Fruit fly (Drosophila melanogaster) whole organism, embryonic: ENCODE measurements around the gene eIF3h.

Experiments
- CG10543 ChIP-seq: fragments of 200-800 bp; sonication (Bioruptor generic); optimal IDR thresholded peaks from 3 replicates; lab custom pipeline; 2017; ENCODE audit warnings: missing biosample characterization, mild to moderate bottlenecking, missing genetic modification characterization, moderate library complexity
- CG10565 ChIP-seq: fragments of 200-800 bp; sonication (Bioruptor generic); optimal IDR thresholded peaks from 3 replicates; lab custom pipeline; 2016; ENCODE audit warnings: missing biosample characterization, mild to moderate bottlenecking, missing genetic modification characterization
- CG10959 ChIP-seq: fragments of 200-800 bp; sonication (Bioruptor generic); IDR thresholded peaks from 2 replicates; pipeline ENCODE4 v1.3.6; 2022; ENCODE audit warnings: missing biosample characterization, missing genetic modification characterization
- CG11085 ChIP-seq: fragments of 200-800 bp; sonication (Bioruptor generic); IDR thresholded peaks from 2 replicates; pipeline ENCODE4 v1.3.6; 2022; ENCODE audit warnings: missing biosample characterization, missing genetic modification characterization
- CG11093 ChIP-seq: fragments of 200-800 bp; sonication (Bioruptor generic); IDR thresholded peaks from 3 replicates; pipeline ENCODE4 v1.3.6; 2022; ENCODE audit warnings: missing biosample characterization, missing genetic modification characterization
- CG11695 ChIP-seq: fragments of 200-800 bp; sonication (Bioruptor generic); IDR thresholded peaks from 3 replicates; pipeline ENCODE4 v1.3.6; 2022; ENCODE audit warnings: missing biosample characterization, missing genetic modification characterization
- CG12299 ChIP-seq: fragments of 200-800 bp; sonication (Bioruptor generic); optimal IDR thresholded peaks from 2 replicates; lab custom pipeline; 2018; ENCODE audit warnings: missing biosample characterization, mild to moderate bottlenecking, missing genetic modification characterization
- CG13775 ChIP-seq: fragments of 200-800 bp; sonication (Bioruptor generic); optimal IDR thresholded peaks from 3 replicates; lab custom pipeline; 2017; ENCODE audit warnings: missing biosample characterization, mild to moderate bottlenecking, missing genetic modification characterization
- CG14965 ChIP-seq: fragments of 200-800 bp; sonication (Bioruptor generic); optimal IDR thresholded peaks from 2 replicates; lab custom pipeline; 2016; ENCODE audit warnings: missing biosample characterization, missing genetic modification characterization, borderline replicate concordance
- CG15514 ChIP-seq: fragments of 200-800 bp; sonication (Bioruptor generic); optimal IDR thresholded peaks from 3 replicates; lab custom pipeline; 2017; ENCODE audit warnings: missing biosample characterization, missing genetic modification characterization, mild to moderate bottlenecking, moderate library complexity, missing genetic modification reagents
- CG17361 ChIP-seq: fragments of 200-800 bp; sonication (Bioruptor generic); IDR thresholded peaks from 3 replicates; pipeline ENCODE4 v1.3.6; 2022; ENCODE audit warnings: missing biosample characterization, missing genetic modification characterization
- CG18011 ChIP-seq: fragments of 200-800 bp; sonication (Bioruptor generic); optimal IDR thresholded peaks from 2 replicates; lab custom pipeline; 2017; ENCODE audit warnings: missing biosample characterization, missing genetic modification characterization, mild to moderate bottlenecking, moderate library complexity, missing genotype
- CG18619 ChIP-seq: fragments of 200-800 bp; sonication (Bioruptor generic); optimal IDR thresholded peaks from 3 replicates; lab custom pipeline; 2017; ENCODE audit warnings: missing biosample characterization, mild to moderate bottlenecking, missing genetic modification characterization
- CG18764 ChIP-seq: fragments of 200-800 bp; sonication (Bioruptor generic); optimal IDR thresholded peaks from 3 replicates; lab custom pipeline; 2016; ENCODE audit warnings: missing biosample characterization, missing genetic modification characterization
- CG2116 ChIP-seq: fragments of 200-800 bp; sonication (Bioruptor generic); optimal IDR thresholded peaks from 3 replicates; lab custom pipeline; 2018; ENCODE audit warnings: missing biosample characterization, mild to moderate bottlenecking, missing genetic modification characterization
- CG3065 ChIP-seq: fragments of 200-800 bp; sonication (Bioruptor generic); optimal IDR thresholded peaks from 2 replicates; lab custom pipeline; 2016; ENCODE audit warnings: missing biosample characterization, missing genetic modification characterization
- CG32772 ChIP-seq: fragments of 200-800 bp; sonication (Bioruptor generic); IDR thresholded peaks from 2 replicates; pipeline ENCODE4 v1.3.6; 2022; ENCODE audit warnings: missing biosample characterization, missing genetic modification characterization
- CG5245 ChIP-seq: fragments of 200-800 bp; sonication (Bioruptor generic); optimal IDR thresholded peaks from 3 replicates; lab custom pipeline; 2016; ENCODE audit warnings: missing biosample characterization, missing genetic modification characterization
- CG7357 ChIP-seq: fragments of 200-800 bp; sonication (Bioruptor generic); IDR thresholded peaks from 3 replicates; pipeline ENCODE4 v1.3.6; 2022; ENCODE audit warnings: missing biosample characterization, missing genetic modification characterization
- CG7556 ChIP-seq: fragments of 200-800 bp; sonication (Bioruptor generic); optimal IDR thresholded peaks from 2 replicates; lab custom pipeline; 2017; ENCODE audit warnings: missing biosample characterization, mild to moderate bottlenecking, missing genetic modification characterization
- CG7786 ChIP-seq: fragments of 200-800 bp; sonication (Bioruptor generic); optimal IDR thresholded peaks from 2 replicates; lab custom pipeline; 2016; ENCODE audit warnings: missing biosample characterization, missing genetic modification characterization
- CG8281 ChIP-seq: fragments of 200-800 bp; sonication (Bioruptor generic); optimal IDR thresholded peaks from 2 replicates; lab custom pipeline; 2018; ENCODE audit warnings: missing biosample characterization, mild to moderate bottlenecking, missing genetic modification characterization, moderate library complexity
- CTCF ChIP-seq: fragments of 200-800 bp; sonication (Bioruptor generic); optimal IDR thresholded peaks from 2 replicates; lab custom pipeline; 2017; ENCODE audit warnings: missing biosample characterization, mild to moderate bottlenecking, missing genetic modification characterization, moderate library complexity
- Chrac-16 ChIP-seq: fragments of 200-800 bp; sonication (Bioruptor generic); optimal IDR thresholded peaks from 3 replicates; lab custom pipeline; 2016; ENCODE audit warnings: missing biosample characterization, missing genetic modification characterization
- Ets97D ChIP-seq: fragments of 200-800 bp; sonication (Bioruptor generic); optimal IDR thresholded peaks from 3 replicates; lab custom pipeline; 2016; ENCODE audit warnings: missing biosample characterization, missing genetic modification characterization
- Mes4 ChIP-seq: fragments of 200-800 bp; sonication (Bioruptor generic); optimal IDR thresholded peaks from 2 replicates; lab custom pipeline; 2016; ENCODE audit warnings: missing biosample characterization, missing genetic modification characterization
- Ptx1 ChIP-seq: fragments of 200-800 bp; sonication (Bioruptor generic); IDR thresholded peaks from 2 replicates; pipeline ENCODE4 v1.3.6; 2022; ENCODE audit warnings: missing biosample characterization, missing genetic modification characterization
- Ravus ChIP-seq: fragments of 200-800 bp; sonication (Bioruptor generic); IDR thresholded peaks from 2 replicates; pipeline ENCODE4 v1.3.6; 2022; ENCODE audit warnings: missing biosample characterization, missing genetic modification characterization
- al ChIP-seq: fragments of 200-800 bp; sonication (Bioruptor generic); IDR thresholded peaks from 2 replicates; pipeline ENCODE4 v1.3.6; 2022; ENCODE audit warnings: missing biosample characterization, missing genetic modification characterization
- aop ChIP-seq: fragments of 200-800 bp; sonication (Bioruptor generic); IDR thresholded peaks from 2 replicates; pipeline ENCODE4 v1.3.6; 2022; ENCODE audit warnings: missing biosample characterization, missing genetic modification characterization
- ap ChIP-seq: fragments of 200-800 bp; sonication (Bioruptor generic); IDR thresholded peaks from 2 replicates; pipeline ENCODE4 v1.3.6; 2022; ENCODE audit warnings: missing biosample characterization, missing genetic modification characterization
- bbx ChIP-seq: fragments of 200-800 bp; sonication (Bioruptor generic); IDR thresholded peaks from 2 replicates; pipeline ENCODE4 v1.3.6; 2022; ENCODE audit warnings: missing biosample characterization, missing genetic modification characterization; ENCODE audit not compliant: partially characterized antibody
- br ChIP-seq: fragments of >200 bp; optimal IDR thresholded peaks from 2 replicates; lab custom pipeline; 2017
- bsh ChIP-seq, 2 experiments: fragments of 200-800 bp; sonication (Bioruptor generic); optimal IDR thresholded peaks; 2 replicates each; lab custom pipeline; 2017 to 2018; ENCODE audit warnings: mild to moderate bottlenecking in 2 of 2, missing biosample characterization in 2 of 2, missing genetic modification characterization in 2 of 2, moderate library complexity in 1 of 2
- croc ChIP-seq: fragments of 200-800 bp; sonication (Bioruptor generic); conservative IDR thresholded peaks from 3 replicates; pipeline ENCODE4 v1.3.6; 2022; ENCODE audit warnings: missing biosample characterization, missing genetic modification characterization
- gce ChIP-seq: fragments of 200-800 bp; sonication (Bioruptor generic); IDR thresholded peaks from 3 replicates; pipeline ENCODE4 v1.3.6; 2022; ENCODE audit warnings: missing biosample characterization, missing genetic modification characterization
- gsb-n ChIP-seq: fragments of 200-800 bp; sonication (Bioruptor generic); optimal IDR thresholded peaks from 3 replicates; lab custom pipeline; 2018; ENCODE audit warnings: missing biosample characterization, mild to moderate bottlenecking, missing genetic modification characterization
- ham ChIP-seq: fragments of 200-800 bp; sonication (Bioruptor generic); IDR thresholded peaks from 2 replicates; pipeline ENCODE4 v1.3.6; 2022; ENCODE audit warnings: missing biosample characterization, missing genetic modification characterization
- hkb ChIP-seq, 2 experiments: fragments of 200-800 bp in 1 of 2; fragments of >200 bp in 1 of 2; sonication (Bioruptor generic) in 1 of 2; IDR thresholded peaks in 1 of 2; optimal IDR thresholded peaks in 1 of 2; 2 replicates each; pipeline versions ENCODE4 v1.3.6 to Lab custom; 2017 to 2022; ENCODE audit warnings: missing biosample characterization in 1 of 2, missing genetic modification characterization in 1 of 2
- inv ChIP-seq: fragments of 200-800 bp; sonication (Bioruptor generic); IDR thresholded peaks from 2 replicates; pipeline ENCODE4 v1.3.6; 2022; ENCODE audit warnings: missing biosample characterization, missing genetic modification characterization; ENCODE audit not compliant: partially characterized antibody
- jigr1 ChIP-seq: fragments of 200-800 bp; sonication (Bioruptor generic); IDR thresholded peaks from 3 replicates; pipeline ENCODE4 v1.3.6; 2022; ENCODE audit warnings: missing biosample characterization, missing genetic modification characterization
- nerfin-2 ChIP-seq: fragments of 200-800 bp; sonication (Bioruptor generic); IDR thresholded peaks from 2 replicates; pipeline ENCODE4 v1.3.6; 2022; ENCODE audit warnings: missing biosample characterization, missing genetic modification characterization; ENCODE audit not compliant: partially characterized antibody
- org-1 ChIP-seq: fragments of 200-800 bp; sonication (Bioruptor generic); optimal IDR thresholded peaks from 2 replicates; lab custom pipeline; 2017; ENCODE audit warnings: missing biosample characterization, missing genetic modification characterization
- p53 ChIP-seq: fragments of 200-800 bp; sonication (Bioruptor generic); optimal IDR thresholded peaks from 2 replicates; lab custom pipeline; 2016; ENCODE audit warnings: missing biosample characterization, missing genetic modification characterization
- sens ChIP-seq: fragments of 200-800 bp; sonication (Bioruptor generic); peaks from one replicate; lab custom pipeline; 2016; ENCODE audit warnings: missing biosample characterization, missing genetic modification characterization
- sens-2 ChIP-seq: fragments of 200-800 bp; sonication (Bioruptor generic); IDR thresholded peaks from 2 replicates; pipeline ENCODE4 v1.3.6; 2022; ENCODE audit warnings: missing biosample characterization, missing genetic modification characterization
- stc ChIP-seq: fragments of 200-800 bp; sonication (Bioruptor generic); IDR thresholded peaks from 2 replicates; pipeline ENCODE4 v1.3.6; 2022; ENCODE audit warnings: missing biosample characterization, missing genetic modification characterization
- tio ChIP-seq: fragments of 200-800 bp; sonication (Bioruptor generic); optimal IDR thresholded peaks from 2 replicates; lab custom pipeline; 2017; ENCODE audit warnings: missing biosample characterization, missing genetic modification characterization, inconsistent platforms
- vfl ChIP-seq: fragments of 200-800 bp; sonication (Bioruptor generic); optimal IDR thresholded peaks from 2 replicates; lab custom pipeline; 2016; ENCODE audit warnings: missing biosample characterization, missing genetic modification characterization
- zf30C ChIP-seq: fragments of 200-800 bp; sonication (Bioruptor generic); optimal IDR thresholded peaks from 3 replicates; lab custom pipeline; 2018; ENCODE audit warnings: missing biosample characterization, mild to moderate bottlenecking, missing genetic modification characterization

eIF3h gene

DNA sequence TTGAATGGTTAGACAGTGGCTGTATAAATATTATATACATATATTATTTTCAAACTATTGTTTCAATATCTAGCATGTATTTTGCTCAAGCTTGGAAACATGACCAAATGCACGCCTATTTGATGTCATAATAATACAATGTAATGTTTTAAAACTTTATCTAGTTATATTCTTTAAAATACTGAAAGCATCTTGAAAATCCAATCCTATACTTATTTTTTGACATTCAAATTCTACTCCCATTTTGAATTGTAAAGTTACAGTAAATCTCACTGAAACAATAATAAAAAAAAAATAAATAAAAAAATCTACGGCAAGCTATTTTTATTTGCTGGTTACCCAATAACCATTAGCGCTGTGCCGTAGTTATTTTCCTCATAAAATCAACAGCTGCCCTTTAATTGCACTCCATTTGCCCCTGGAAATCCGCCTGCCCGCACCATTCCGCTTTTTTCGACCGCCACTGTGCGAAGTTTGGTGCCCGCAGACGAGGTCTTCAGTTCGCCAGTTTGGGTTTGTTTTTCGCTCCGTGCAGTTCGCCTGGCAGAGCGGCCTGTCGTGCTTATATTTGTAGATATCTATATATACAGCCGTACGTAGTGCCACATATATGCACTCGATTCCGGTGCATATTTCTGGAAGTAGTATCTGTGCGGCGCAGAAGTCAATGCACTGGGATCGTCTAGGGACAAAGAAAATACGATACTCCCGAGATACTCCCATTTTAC, 7.8 kb downstream of the eIF3h start (continued):
- no peak for TF ChIP-seq nerfin-2 (GFP tag; lab: Robert Waterston, UW)
- peak; percentile 57; the same call in 1 of the 3 replicates for TF ChIP-seq CG11695 (GFP tag; lab: Robert Waterston, UW)
- no peak for TF ChIP-seq CG18011 (GFP tag; lab: Kevin White, UChicago)
- no peak for TF ChIP-seq aop (GFP tag; lab: Robert Waterston, UW)
- TF ChIP-seq CG32772 (GFP tag; lab: Robert Waterston, UW), result peak; percentile 34; the same call in 1 of the 2 replicates
- TF ChIP-seq CG10959 (GFP tag; lab: Robert Waterston, UW), result no peak
- no peak for TF ChIP-seq vfl
- TF ChIP-seq CG15514, result peak; percentile 26
- TF ChIP-seq org-1 (GFP tag; lab: Kevin White, UChicago), result peak; percentile 29
- no peak for TF ChIP-seq al (GFP tag; lab: Robert Waterston, UW)
- TF ChIP-seq CG5245 (GFP tag; lab: Kevin White, UChicago), result no peak
- TF ChIP-seq ap, result no peak
- TF ChIP-seq Ptx1 (GFP tag; lab: Robert Waterston, UW), result 0 out of 2 replicates have a peak, but pooled peaks have one; percentile 26
- TF ChIP-seq CG18619 (GFP tag; lab: Kevin White, UChicago), result peak; percentile 70
- no peak for TF ChIP-seq Ravus (GFP tag; lab: Robert Waterston, UW)
- peak; percentile 15 for TF ChIP-seq CG2116 (GFP tag; lab: Kevin White, UChicago)
- TF ChIP-seq inv (GFP tag; lab: Robert Waterston, UW), result no peak
- TF ChIP-seq Ets97D (GFP tag; lab: Kevin White, UChicago), result no peak
- peak; percentile 32 for TF ChIP-seq gsb-n (tag; lab: Kevin White, UChicago)
- peak; percentile 24 for TF ChIP-seq tio (GFP tag; lab: Kevin White, UChicago)
- peak; percentile 80 for TF ChIP-seq sens
- no peak for TF ChIP-seq CG12299 (tag; lab: Kevin White, UChicago)
- no peak for TF ChIP-seq zf30C (GFP tag; lab: Kevin White, UChicago)
- TF ChIP-seq sens-2 (GFP tag; lab: Robert Waterston, UW), result peak; percentile 56
- TF ChIP-seq Chrac-16 (GFP tag; lab: Kevin White, UChicago), result no peak
- peak; percentile 34 for TF ChIP-seq bsh (GFP tag; optimal IDR thresholded peaks at IDR 0.05; lab: Kevin White, UChicago)
- no peak for TF ChIP-seq CG10565
- TF ChIP-seq hkb (optimal IDR thresholded peaks at IDR 0.05; lab: Kevin White, UChicago), result no peak
- TF ChIP-seq hkb (GFP tag; IDR thresholded peaks at IDR 0.05; lab: Robert Waterston, UW), result peak; percentile 55
- peak; percentile 18 for TF ChIP-seq CTCF (GFP tag; lab: Kevin White, UChicago)
- peak; percentile 26 for TF ChIP-seq CG7786 (GFP tag; lab: Kevin White, UChicago)
- TF ChIP-seq CG11093 (GFP tag; lab: Robert Waterston, UW), result no peak
- peak; percentile 86 for TF ChIP-seq CG17361 (GFP tag; lab: Robert Waterston, UW)
- no peak for TF ChIP-seq CG8281 (tag; lab: Kevin White, UChicago)
- TF ChIP-seq stc (GFP tag; lab: Robert Waterston, UW), result peak; percentile 41; the same call in 1 of the 2 replicates
- TF ChIP-seq p53, result no peak
- no peak for TF ChIP-seq CG18764 (GFP tag; lab: Kevin White, UChicago)
- peak; percentile 78 for TF ChIP-seq CG7556 (GFP tag; lab: Kevin White, UChicago)
- TF ChIP-seq bbx (GFP tag; lab: Robert Waterston, UW), result peak; percentile 46
- no peak for TF ChIP-seq CG10543 (GFP tag; lab: Kevin White, UChicago)
- no peak for TF ChIP-seq CG3065
- TF ChIP-seq ham, result no peak; the same call in 1 of the 2 replicates
- TF ChIP-seq CG11085 (GFP tag; lab: Robert Waterston, UW), result peak; percentile 43; the same call in 1 of the 2 replicates
- TF ChIP-seq jigr1 (GFP tag; lab: Robert Waterston, UW), result no peak
- TF ChIP-seq Mes4 (GFP tag; lab: Kevin White, UChicago), result no peak
- no peak for TF ChIP-seq CG7357 (GFP tag; lab: Robert Waterston, UW)
- TF ChIP-seq CG13775 (GFP tag; lab: Kevin White, UChicago), result peak; percentile 67
- no peak for TF ChIP-seq br (lab: Kevin White, UChicago)
- TF ChIP-seq croc (GFP tag; lab: Robert Waterston, UW), result peak; percentile 35; the same call in 1 of the 3 replicates
- TF ChIP-seq gce (GFP tag; lab: Robert Waterston, UW), result peak; percentile 77; the same call in 2 of the 3 replicates
- TF ChIP-seq CG14965 (GFP tag; lab: Kevin White, UChicago), result no peak
